Fruit fly (Drosophila melanogaster): ENCODE data around the gene CG13461.

DNA sequence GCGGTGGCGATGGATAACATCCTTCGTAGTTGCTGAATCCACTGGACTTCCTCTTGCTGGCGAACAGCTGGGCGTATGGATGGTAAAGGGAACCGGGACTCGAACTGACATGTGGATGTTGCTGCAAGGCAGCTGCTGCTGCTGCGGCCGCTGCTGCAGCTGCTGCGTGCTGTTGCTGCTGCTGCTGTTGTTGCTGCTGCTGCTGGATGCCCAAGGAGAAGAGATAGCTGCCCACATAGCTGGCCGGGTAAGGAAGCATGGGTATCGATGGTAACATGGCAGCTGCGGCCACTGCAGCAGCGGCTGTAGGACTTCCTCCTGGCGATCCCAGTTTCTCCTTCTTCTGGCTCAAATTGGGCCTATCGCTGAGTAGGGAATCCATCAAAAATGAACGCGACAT is 8.8 kb downstream of the CG13461 start:
- no peak for TF ChIP-seq CG32121 (GFP tag; IDR thresholded peaks at IDR 0.05)
- no peak for TF ChIP-seq CG34367 (tag; optimal IDR thresholded peaks at IDR 0.05)
- TF ChIP-seq CG9948 (tag; optimal IDR thresholded peaks at IDR 0.05): no peak

Data from whole organism, pupa.